Worm (Caenorhabditis elegans) whole organism, L3 larva: ENCODE measurements around the gene sdz-6.

ENCODE experiments used
- R02D3.7 ChIP-seq: fragments of 150-350 bp; optimal IDR thresholded peaks from 2 replicates; lab custom pipeline; 2014; ENCODE audit warnings: missing biosample characterization, missing genetic modification characterization
- aly-2 ChIP-seq: fragments of 150-350 bp; optimal IDR thresholded peaks from 2 replicates; lab custom pipeline; 2014; ENCODE audit warnings: missing biosample characterization, missing genetic modification characterization
- ama-1 ChIP-seq: fragments of 150-350 bp; optimal IDR thresholded peaks from 2 replicates; lab custom pipeline; 2018
- ceh-82 ChIP-seq: fragments of 150-350 bp; optimal IDR thresholded peaks from 2 replicates; lab custom pipeline; 2014; ENCODE audit warnings: missing biosample characterization, missing genetic modification characterization
- fos-1 ChIP-seq: fragments of 150-350 bp; optimal IDR thresholded peaks from 2 replicates; lab custom pipeline; 2014; ENCODE audit warnings: missing biosample characterization, missing genetic modification characterization
- hmg-11 ChIP-seq: sonication (generic microtip); optimal IDR thresholded peaks from 2 replicates; lab custom pipeline; 2016; ENCODE audit warnings: missing genetic modification characterization, missing compliant biosample characterization
- jun-1 ChIP-seq: fragments of 150-350 bp; optimal IDR thresholded peaks from 2 replicates; lab custom pipeline; 2014; ENCODE audit warnings: missing biosample characterization, missing genetic modification reagents, missing genetic modification characterization
- nhr-12 ChIP-seq: fragments of 150-350 bp; optimal IDR thresholded peaks from 2 replicates; lab custom pipeline; 2014; ENCODE audit warnings: missing biosample characterization, missing genetic modification characterization
- nhr-237 ChIP-seq: fragments of 150-350 bp; optimal IDR thresholded peaks from 2 replicates; lab custom pipeline; 2014; ENCODE audit warnings: missing biosample characterization, missing genetic modification characterization
- nhr-28 ChIP-seq: fragments of 150-350 bp; optimal IDR thresholded peaks from 2 replicates; lab custom pipeline; 2014; ENCODE audit warnings: missing biosample characterization, missing genetic modification characterization
- pha-4 ChIP-seq: fragments of 150-350 bp; optimal IDR thresholded peaks from 2 replicates; lab custom pipeline; 2014; ENCODE audit warnings: missing biosample characterization, missing genetic modification reagents, missing genetic modification characterization
- zag-1 ChIP-seq: fragments of 150-350 bp; optimal IDR thresholded peaks from 2 replicates; lab custom pipeline; 2014; ENCODE audit warnings: missing biosample characterization, missing genetic modification characterization
- ztf-11 ChIP-seq: fragments of 150-350 bp; optimal IDR thresholded peaks from 2 replicates; lab custom pipeline; 2014; ENCODE audit warnings: missing biosample characterization, missing genetic modification characterization
- ztf-4 ChIP-seq: fragments of 150-350 bp; optimal IDR thresholded peaks from 2 replicates; lab custom pipeline; 2014; ENCODE audit warnings: missing biosample characterization, missing genetic modification characterization

- no peak for TF ChIP-seq ceh-82
- no peak for TF ChIP-seq zag-1 (tag; lab: Kevin White, UChicago)
- TF ChIP-seq jun-1, result no peak
- TF ChIP-seq ztf-4, result no peak
- TF ChIP-seq ama-1 (lab: Kevin White, UChicago), result no peak
- TF ChIP-seq nhr-12 (tag; lab: Kevin White, UChicago), result no peak
- no peak for TF ChIP-seq nhr-237 (tag; lab: Kevin White, UChicago)
- no peak for TF ChIP-seq aly-2 (tag; lab: Kevin White, UChicago)
- no peak for TF ChIP-seq hmg-11 (tag; lab: Kevin White, UChicago)
- no peak for TF ChIP-seq R02D3.7
- TF ChIP-seq fos-1 (tag; lab: Kevin White, UChicago), result no peak
- TF ChIP-seq nhr-28, result no peak
- TF ChIP-seq pha-4 (tag; lab: Kevin White, UChicago), result no peak
- TF ChIP-seq ztf-11 (tag; lab: Kevin White, UChicago), result no peak
Measured at ce11 chrV:19308137-19308536, 12.3 kb upstream of the sdz-6 start.
